Comparison of ENCODE assay signal across 4 fruit fly cellular contexts in the genomic region with DNA sequence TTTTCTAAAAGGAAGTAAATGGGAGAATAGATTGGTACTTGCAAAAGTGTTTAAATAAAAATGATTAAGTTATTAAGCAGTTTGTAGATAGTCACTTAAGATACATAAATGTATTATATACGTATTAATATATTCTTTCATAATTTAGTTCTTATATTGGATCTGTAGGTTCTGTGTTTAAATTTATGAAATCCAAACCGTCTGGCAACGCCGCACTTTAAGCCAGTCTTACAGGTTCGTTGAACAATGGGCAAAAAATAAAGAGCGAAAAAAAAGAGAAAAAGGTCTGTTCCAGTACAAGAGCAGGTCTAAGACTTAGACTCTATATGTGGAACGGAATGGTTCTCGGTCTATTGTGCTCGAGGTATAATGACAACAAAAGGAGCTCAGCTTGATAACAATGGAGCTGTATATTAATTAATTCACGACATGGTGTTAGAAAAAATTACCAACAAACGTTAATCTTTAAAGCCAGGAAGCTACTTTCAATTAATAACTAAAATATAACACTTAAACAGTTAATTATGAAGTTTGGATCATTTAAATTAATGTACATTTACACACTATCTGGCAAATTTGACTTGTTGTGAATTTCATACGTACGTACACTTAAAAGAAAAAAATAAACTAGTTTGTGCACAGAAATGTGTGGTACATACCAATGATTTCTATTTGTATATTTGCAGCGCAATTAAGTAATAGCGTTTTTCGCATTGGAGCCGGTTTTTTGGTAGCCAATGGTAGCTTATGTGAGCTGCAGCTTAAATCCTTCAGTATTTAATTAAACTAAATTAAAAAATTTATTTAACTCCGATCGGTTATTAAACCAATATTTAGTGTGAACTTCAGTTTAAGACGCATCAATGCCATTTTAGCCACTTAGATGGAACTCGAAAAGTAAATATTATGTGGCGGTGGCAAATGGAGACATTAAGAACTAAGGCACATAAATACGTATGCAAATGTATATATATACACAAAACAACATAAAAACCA.
TF ChIP-seq lines count a peak whose summit lies in the region.

A gene (minus strand): TSS at position 946 of the 996 bp plus-strand sequence.

- no peak for TF ChIP-seq CTCF in whole organism, embryonic (GFP tag; optimal IDR thresholded peaks at IDR 0.05; lab: Kevin White, UChicago)

TF ChIP-seq in whole organism, adult, 20 proteins besides CTCF, POLR2A, EP300 and RAD21:
- TF ChIP-seq CG14711 (tag; optimal IDR thresholded peaks at IDR 0.05; lab: Kevin White, UChicago) (no peak), CG7045 (GFP tag; optimal IDR thresholded peaks at IDR 0.05; lab: Kevin White, UChicago) (no peak), Hr96 (GFP tag; optimal IDR thresholded peaks at IDR 0.05; lab: Kevin White, UChicago) (no peak), Clk (GFP tag; optimal IDR thresholded peaks at IDR 0.05; lab: Kevin White, UChicago) (no peak), kay (GFP tag; lab: Kevin White, UChicago; ENCODE audit: borderline replicate concordance) (peak; percentile 76), Crg-1 (GFP tag; optimal IDR thresholded peaks at IDR 0.05; lab: Kevin White, UChicago) (no peak)

TF ChIP-seq in whole organism, embryonic, 481 proteins besides CTCF, POLR2A, EP300 and RAD21 (continues in another document):
- TF ChIP-seq C15 (GFP tag; IDR thresholded peaks at IDR 0.05; lab: Robert Waterston, UW) (no peak), Xrp1 (GFP tag; IDR thresholded peaks at IDR 0.05; lab: Robert Waterston, UW) (no peak), Taf1 (GFP tag; IDR thresholded peaks at IDR 0.05; lab: Robert Waterston, UW) (no peak), CG12769 (tag; optimal IDR thresholded peaks at IDR 0.05; lab: Kevin White, UChicago) (no peak), CG12071 (GFP tag; optimal IDR thresholded peaks at IDR 0.05; lab: Kevin White, UChicago) (no peak), slou (GFP tag; optimal IDR thresholded peaks at IDR 0.05; lab: Kevin White, UChicago) (no peak), Nf-YB (GFP tag; optimal IDR thresholded peaks at IDR 0.05; lab: Kevin White, UChicago) (no peak), CG10274 (GFP tag; optimal IDR thresholded peaks at IDR 0.05; lab: Kevin White, UChicago) (no peak), CoRest (tag; optimal IDR thresholded peaks at IDR 0.05; lab: Kevin White, UChicago) (no peak), CG17912 (GFP tag; optimal IDR thresholded peaks at IDR 0.05; lab: Kevin White, UChicago) (no peak), crp (GFP tag; optimal IDR thresholded peaks at IDR 0.05; lab: Kevin White, UChicago) (no peak), ci (GFP tag; IDR thresholded peaks at IDR 0.05; lab: Robert Waterston, UW) (no peak), CG15696 (tag; optimal IDR thresholded peaks at IDR 0.05; lab: Kevin White, UChicago) (no peak), chinmo (GFP tag; IDR thresholded peaks at IDR 0.05; lab: Robert Waterston, UW; ENCODE audit: partially characterized antibody) (no peak), CG9817 (tag; optimal IDR thresholded peaks at IDR 0.05; lab: Kevin White, UChicago) (no peak), ssp (GFP tag; IDR thresholded peaks at IDR 0.05; lab: Robert Waterston, UW) (no peak), fd3F (GFP tag; optimal IDR thresholded peaks at IDR 0.05; lab: Kevin White, UChicago) (no peak), repo (GFP tag; optimal IDR thresholded peaks at IDR 0.05; lab: Kevin White, UChicago) (no peak), CG14860 (GFP tag; IDR thresholded peaks at IDR 0.05; lab: Robert Waterston, UW; ENCODE audit: partially characterized antibody) (no peak), CG7745 (tag; optimal IDR thresholded peaks at IDR 0.05; lab: Kevin White, UChicago) (peak; percentile 17), sens (GFP tag; lab: Kevin White, UChicago) (peak; percentile 85), pros (GFP tag; optimal IDR thresholded peaks at IDR 0.05; lab: Kevin White, UChicago) (peak; percentile 14), Abd-B (GFP tag; optimal IDR thresholded peaks at IDR 0.05; lab: Kevin White, UChicago) (no peak), CG6813 (GFP tag; optimal IDR thresholded peaks at IDR 0.05; lab: Kevin White, UChicago) (no peak), CG8089 (GFP tag; optimal IDR thresholded peaks at IDR 0.05; lab: Kevin White, UChicago) (no peak), kni (GFP tag; optimal IDR thresholded peaks at IDR 0.05; lab: Kevin White, UChicago) (peak; percentile 65)

TF ChIP-seq in whole organism, prepupa, 60 proteins besides CTCF, POLR2A, EP300 and RAD21:
- TF ChIP-seq Eip93F (GFP tag; optimal IDR thresholded peaks at IDR 0.05; lab: Kevin White, UChicago) (no peak), CG10631 (GFP tag; optimal IDR thresholded peaks at IDR 0.05; lab: Kevin White, UChicago) (peak; percentile 31), Eip78C (GFP tag; lab: Kevin White, UChicago) (peak; percentile 70), CG11902 (GFP tag; optimal IDR thresholded peaks at IDR 0.05; lab: Kevin White, UChicago) (no peak), fkh (GFP tag; optimal IDR thresholded peaks at IDR 0.05; lab: Kevin White, UChicago) (peak; percentile 41), ss (GFP tag; optimal IDR thresholded peaks at IDR 0.05; lab: Kevin White, UChicago) (no peak), svp (GFP tag; lab: Kevin White, UChicago) (no peak)

TF ChIP-seq in whole organism, pupa, 21 proteins besides CTCF, POLR2A, EP300 and RAD21:
- no peak for TF ChIP-seq CG14655 (GFP tag; optimal IDR thresholded peaks at IDR 0.05; lab: Kevin White, UChicago)
- 0 out of 2 replicates have a peak, but pooled peaks have one; percentile 16 for TF ChIP-seq CG32121 (GFP tag; IDR thresholded peaks at IDR 0.05; lab: Robert Waterston, UW)
- TF ChIP-seq Ets98B (GFP tag; IDR thresholded peaks at IDR 0.05; lab: Robert Waterston, UW) = no peak
- TF ChIP-seq CG12605 (GFP tag; IDR thresholded peaks at IDR 0.05; lab: Robert Waterston, UW) = 0 out of 2 replicates have a peak, but pooled peaks have one; percentile 21
- TF ChIP-seq EcR (GFP tag; optimal IDR thresholded peaks at IDR 0.05; lab: Kevin White, UChicago) = peak; percentile 64
- no peak for TF ChIP-seq fd96Ca (GFP tag; IDR thresholded peaks at IDR 0.05; lab: Robert Waterston, UW)
